Worm (Caenorhabditis elegans) whole organism, mixed stage, embryonic: Measurements from ENCODE around the gene selt-1.2.

ENCODE experiments used
- M03D4.4 ChIP-seq: sonication (generic microtip); optimal IDR thresholded peaks from 2 replicates; lab custom pipeline; 2017; ENCODE audit warnings: mild to moderate bottlenecking, missing genetic modification characterization, missing compliant biosample characterization
- bed-3 ChIP-seq: fragments of 200-800 bp; sonication (Bioruptor generic); optimal IDR thresholded peaks from 3 replicates; lab custom pipeline; 2018; ENCODE audit warnings: mild to moderate bottlenecking, missing genetic modification characterization, moderate library complexity, missing compliant biosample characterization
- blmp-1 ChIP-seq: fragments of 150-350 bp; optimal IDR thresholded peaks from 2 replicates; lab custom pipeline; 2014; ENCODE audit warnings: missing biosample characterization, missing genetic modification characterization
- ceh-39 ChIP-seq: fragments of 150-350 bp; optimal IDR thresholded peaks from 2 replicates; lab custom pipeline; 2014; ENCODE audit warnings: missing biosample characterization, missing genetic modification characterization
- ceh-43 ChIP-seq: fragments of 200-800 bp; sonication (Bioruptor generic); optimal IDR thresholded peaks from 2 replicates; lab custom pipeline; 2018; ENCODE audit warnings: mild to moderate bottlenecking, missing genetic modification characterization, moderate library complexity, missing compliant biosample characterization
- ceh-83 ChIP-seq: fragments of 200-800 bp; sonication (Bioruptor generic); optimal IDR thresholded peaks from 2 replicates; lab custom pipeline; 2018; ENCODE audit warnings: mild to moderate bottlenecking, missing genetic modification characterization, missing compliant biosample characterization
- ces-1 ChIP-seq: fragments of 150-350 bp; optimal IDR thresholded peaks from 2 replicates; lab custom pipeline; 2014; ENCODE audit warnings: missing biosample characterization, missing genetic modification reagents, missing genetic modification characterization
- cnd-1 ChIP-seq: fragments of 200-800 bp; sonication (Bioruptor generic); optimal IDR thresholded peaks from 2 replicates; lab custom pipeline; 2018; ENCODE audit warnings: mild to moderate bottlenecking, missing genetic modification characterization, missing compliant biosample characterization
- drap-1 ChIP-seq: fragments of 200-800 bp; sonication (Bioruptor generic); optimal IDR thresholded peaks from 3 replicates; lab custom pipeline; 2018; ENCODE audit warnings: mild to moderate bottlenecking, missing genetic modification characterization, missing compliant biosample characterization
- elt-1 ChIP-seq: sonication (generic microtip); optimal IDR thresholded peaks from 2 replicates; lab custom pipeline; 2017; ENCODE audit warnings: missing genetic modification characterization, mild to moderate bottlenecking, missing compliant biosample characterization, antibody characterized with exemption, moderate library complexity, borderline replicate concordance; ENCODE audit not compliant: insufficient read depth
- elt-3 ChIP-seq: fragments of 150-350 bp; optimal IDR thresholded peaks from 2 replicates; lab custom pipeline; 2014; ENCODE audit warnings: missing biosample characterization, missing genetic modification characterization
- flh-1 ChIP-seq: fragments of 200-800 bp; sonication (Bioruptor generic); optimal IDR thresholded peaks from 2 replicates; lab custom pipeline; 2018; ENCODE audit warnings: mild to moderate bottlenecking, missing genetic modification characterization, moderate library complexity, missing compliant biosample characterization
- ham-2 ChIP-seq: fragments of 200-800 bp; sonication (Bioruptor generic); optimal IDR thresholded peaks from 2 replicates; lab custom pipeline; 2018; ENCODE audit warnings: mild to moderate bottlenecking, missing genetic modification characterization, missing compliant biosample characterization
- hlh-1 ChIP-seq: fragments of 150-350 bp; optimal IDR thresholded peaks from 2 replicates; lab custom pipeline; 2014; ENCODE audit warnings: missing biosample characterization, missing genetic modification reagents, missing genetic modification characterization
- lin-32 ChIP-seq: fragments of 200-800 bp; sonication (Bioruptor generic); optimal IDR thresholded peaks from 2 replicates; lab custom pipeline; 2018; ENCODE audit warnings: mild to moderate bottlenecking, missing genetic modification characterization, missing compliant biosample characterization
- lsy-2 ChIP-seq: fragments of 150-350 bp; optimal IDR thresholded peaks from 2 replicates; lab custom pipeline; 2014; ENCODE audit warnings: missing biosample characterization, missing genetic modification characterization
- mab-5 ChIP-seq: fragments of 150-350 bp; optimal IDR thresholded peaks from 2 replicates; lab custom pipeline; 2014; ENCODE audit warnings: missing biosample characterization, missing genetic modification characterization
- mep-1 ChIP-seq: fragments of 150-350 bp; optimal IDR thresholded peaks from 2 replicates; lab custom pipeline; 2017; ENCODE audit warnings: missing biosample characterization, missing genetic modification reagents, missing genetic modification characterization, inconsistent platforms
- mls-2 ChIP-seq: sonication (generic microtip); optimal IDR thresholded peaks from 2 replicates; lab custom pipeline; 2016; ENCODE audit warnings: mild to moderate bottlenecking, missing genetic modification characterization, moderate library complexity, missing compliant biosample characterization
- nhr-12 ChIP-seq: fragments of 150-350 bp; optimal IDR thresholded peaks from 2 replicates; lab custom pipeline; 2014; ENCODE audit warnings: missing biosample characterization, missing genetic modification characterization
- nhr-2 ChIP-seq: fragments of 150-350 bp; optimal IDR thresholded peaks from 2 replicates; lab custom pipeline; 2014; ENCODE audit warnings: missing biosample characterization, missing genetic modification characterization
- nhr-237 ChIP-seq: fragments of 150-350 bp; optimal IDR thresholded peaks from 2 replicates; lab custom pipeline; 2014; ENCODE audit warnings: missing biosample characterization, missing genetic modification characterization
- nhr-28 ChIP-seq: fragments of 150-350 bp; optimal IDR thresholded peaks from 2 replicates; lab custom pipeline; 2014; ENCODE audit warnings: missing biosample characterization, missing genetic modification characterization
- pha-4 ChIP-seq: fragments of 150-350 bp; optimal IDR thresholded peaks from 2 replicates; lab custom pipeline; 2018; ENCODE audit warnings: missing biosample characterization, missing genetic modification reagents, missing genetic modification characterization
- sem-2 ChIP-seq: fragments of 200-800 bp; sonication (Bioruptor generic); optimal IDR thresholded peaks from 2 replicates; lab custom pipeline; 2018; ENCODE audit warnings: mild to moderate bottlenecking, missing genetic modification characterization, missing compliant biosample characterization
- snpc-4 ChIP-seq: fragments of 150-350 bp; optimal IDR thresholded peaks from 2 replicates; lab custom pipeline; 2014; ENCODE audit warnings: missing biosample characterization, missing genetic modification characterization
- sptf-1 ChIP-seq: sonication (generic microtip); optimal IDR thresholded peaks from 2 replicates; lab custom pipeline; 2017; ENCODE audit warnings: mild to moderate bottlenecking, missing genetic modification characterization, moderate library complexity, missing compliant biosample characterization
- tbx-8 ChIP-seq: fragments of 200-800 bp; sonication (Bioruptor generic); optimal IDR thresholded peaks from 2 replicates; lab custom pipeline; 2018; ENCODE audit warnings: mild to moderate bottlenecking, missing genetic modification characterization, moderate library complexity, missing compliant biosample characterization
- unc-120 ChIP-seq: sonication (generic microtip); optimal IDR thresholded peaks from 2 replicates; lab custom pipeline; 2017; ENCODE audit warnings: missing genetic modification characterization, missing compliant biosample characterization; ENCODE audit not compliant: poor library complexity, severe bottlenecking
- unc-39 ChIP-seq: fragments of 150-350 bp; optimal IDR thresholded peaks from 2 replicates; lab custom pipeline; 2014; ENCODE audit warnings: missing biosample characterization, missing genetic modification characterization
- unc-62 ChIP-seq: fragments of 150-350 bp; optimal IDR thresholded peaks from 2 replicates; lab custom pipeline; 2014; ENCODE audit warnings: missing biosample characterization, missing genetic modification reagents, missing genetic modification characterization
- zip-8 ChIP-seq: fragments of 150-350 bp; optimal IDR thresholded peaks from 2 replicates; lab custom pipeline; 2014; ENCODE audit warnings: missing biosample characterization, missing genetic modification characterization
- ztf-11 ChIP-seq: fragments of 150-350 bp; optimal IDR thresholded peaks from 2 replicates; lab custom pipeline; 2014; ENCODE audit warnings: missing biosample characterization, missing genetic modification characterization

The selt-1.2 gene

DNA sequence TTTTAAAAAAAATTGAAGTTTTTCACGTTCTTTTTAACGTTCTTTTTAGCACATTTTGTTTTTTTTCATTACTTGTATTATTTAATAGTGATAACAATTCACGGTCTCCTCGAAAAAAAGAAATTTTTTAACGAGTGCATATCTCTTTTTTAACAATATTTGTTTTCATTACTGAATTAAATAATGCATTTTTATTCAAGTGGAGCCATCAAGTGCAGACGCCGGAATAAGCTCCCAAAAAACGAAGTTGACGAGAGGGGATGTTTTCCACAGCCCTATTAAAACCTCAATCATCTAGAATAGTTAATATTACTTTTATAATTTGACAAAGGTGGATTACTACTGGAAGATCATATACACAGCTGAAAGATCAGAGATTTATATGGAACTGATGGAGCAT lies 9.5 kb upstream of the selt-1.2 start, which contains the start of gene irld-6:
irld-6 (minus strand) TSS at position 101 of the 400 bp plus-strand sequence.
- TF ChIP-seq ceh-83 (GFP tag; lab: Kevin White, UChicago) (no peak), cnd-1 (tag; lab: Kevin White, UChicago) (no peak), pha-4 (tag; lab: Kevin White, UChicago) (no peak), mep-1 (tag; lab: Kevin White, UChicago) (no peak), lin-32 (GFP tag; lab: Kevin White, UChicago) (no peak), unc-120 (tag; lab: Kevin White, UChicago) (no peak), unc-62 (no peak), hlh-1 (tag; lab: Kevin White, UChicago) (no peak), flh-1 (no peak), ceh-43 (GFP tag; lab: Kevin White, UChicago) (no peak), ceh-39 (tag; lab: Kevin White, UChicago) (no peak), ham-2 (GFP tag; lab: Kevin White, UChicago) (no peak), elt-1 (no peak)

DNA sequence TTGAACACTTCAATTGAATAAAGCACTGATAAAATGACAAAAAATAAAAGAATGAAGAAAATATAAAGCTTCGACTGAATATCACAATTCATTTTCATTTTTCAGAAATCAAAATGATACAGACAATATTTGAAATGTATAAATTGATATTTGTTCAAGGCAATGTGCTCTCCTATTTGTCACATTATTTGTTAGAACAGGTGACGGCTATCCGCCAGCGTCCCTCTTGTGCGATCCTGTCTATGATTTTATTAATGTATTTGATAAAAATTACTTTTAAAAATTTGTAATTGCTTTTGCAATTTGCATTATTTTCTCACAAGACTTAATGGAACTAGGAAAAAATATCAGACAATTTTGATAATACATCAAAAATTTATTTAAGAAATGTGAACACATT lies 6.9 kb upstream of the selt-1.2 start, which contains the start of gene F28H7.7:
F28H7.7 (minus strand) TSS at position 101 of the 400 bp plus-strand sequence.
- TF ChIP-seq unc-120 (tag; lab: Kevin White, UChicago) (no peak), zip-8 (no peak), flh-1 (no peak), unc-39 (tag; lab: Kevin White, UChicago) (no peak), hlh-1 (tag; lab: Kevin White, UChicago) (no peak), nhr-237 (tag; lab: Kevin White, UChicago) (no peak), sem-2 (no peak), unc-62 (no peak), mls-2 (tag; lab: Kevin White, UChicago) (no peak), nhr-28 (tag; lab: Kevin White, UChicago) (no peak), nhr-2 (tag; lab: Kevin White, UChicago) (no peak), mab-5 (tag; lab: Kevin White, UChicago) (no peak), bed-3 (GFP tag; lab: Kevin White, UChicago) (no peak), tbx-8 (GFP tag; lab: Kevin White, UChicago) (no peak), ceh-83 (GFP tag; lab: Kevin White, UChicago) (no peak), blmp-1 (tag; lab: Kevin White, UChicago) (no peak), mep-1 (tag; lab: Kevin White, UChicago) (no peak), ztf-11 (tag; lab: Kevin White, UChicago) (no peak)

DNA sequence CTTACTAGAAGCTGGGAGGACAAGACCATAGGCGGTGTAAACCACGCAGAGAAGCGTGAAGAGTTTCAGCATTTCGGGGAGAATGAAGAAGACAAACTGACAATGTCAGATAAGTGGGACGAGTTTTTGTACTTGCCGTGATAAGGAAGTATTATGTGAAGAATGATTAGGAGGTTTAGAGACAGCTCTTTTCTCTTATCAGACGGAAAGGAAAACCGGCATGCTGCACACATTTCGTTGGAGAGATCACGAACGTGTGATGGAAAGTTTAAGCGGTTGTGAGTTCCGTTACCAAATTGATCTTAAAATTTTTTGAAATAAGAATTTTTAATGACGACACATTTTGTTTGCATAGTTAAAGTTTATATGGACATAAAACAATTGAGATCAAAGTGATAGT lies 3.5 kb upstream of the selt-1.2 start, which contains the start of gene F28H7.3:
F28H7.3 (minus strand) TSS at position 159 of the 400 bp plus-strand sequence.
- no peak for TF ChIP-seq sptf-1
- no peak for TF ChIP-seq unc-120 (tag; lab: Kevin White, UChicago)
- no peak for TF ChIP-seq mep-1 (tag; lab: Kevin White, UChicago)
- no peak for TF ChIP-seq nhr-12 (tag; lab: Kevin White, UChicago)
- no peak for TF ChIP-seq M03D4.4 (tag; lab: Kevin White, UChicago)

DNA sequence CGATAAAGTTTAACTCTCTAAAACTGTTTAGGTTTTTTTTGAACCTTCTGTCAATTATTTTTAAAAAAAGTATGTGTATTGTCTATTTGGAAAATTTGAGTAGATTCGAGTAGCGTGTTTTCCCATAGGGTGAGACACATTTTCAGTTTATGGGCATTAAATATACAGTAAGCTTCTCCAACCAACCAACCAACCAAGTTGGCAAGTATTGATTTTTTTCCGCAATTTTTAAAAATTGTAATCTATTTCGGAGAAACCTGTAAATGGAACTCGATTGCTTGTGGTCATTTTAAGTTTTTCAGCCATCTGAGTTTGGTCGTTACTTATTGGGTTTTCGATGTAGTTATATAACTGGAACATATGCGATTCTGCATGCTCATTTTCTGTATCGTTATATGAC lies 2.1 kb downstream of the selt-1.2 start, which contains the start of gene srj-21:
srj-21 (plus strand) TSS at position 301 of the 400 bp plus-strand sequence.
- TF ChIP-seq unc-39 (tag; lab: Kevin White, UChicago) (no peak), bed-3 (GFP tag; lab: Kevin White, UChicago) (no peak), sptf-1 (no peak), nhr-12 (tag; lab: Kevin White, UChicago) (no peak), elt-1 (no peak), pha-4 (tag; lab: Kevin White, UChicago) (no peak), elt-3 (no peak), tbx-8 (GFP tag; lab: Kevin White, UChicago) (no peak), ceh-43 (GFP tag; lab: Kevin White, UChicago) (no peak), zip-8 (no peak), nhr-2 (tag; lab: Kevin White, UChicago) (no peak), flh-1 (no peak), mls-2 (tag; lab: Kevin White, UChicago) (no peak), lsy-2 (no peak), ham-2 (GFP tag; lab: Kevin White, UChicago) (no peak), snpc-4 (tag; lab: Kevin White, UChicago) (no peak), drap-1 (GFP tag; lab: Kevin White, UChicago) (no peak), lin-32 (GFP tag; lab: Kevin White, UChicago) (no peak), ceh-39 (tag; lab: Kevin White, UChicago) (no peak), ces-1 (GFP tag; lab: Kevin White, UChicago) (no peak)
